Fruit fly (Drosophila melanogaster) ovary, adult (tissue): Measurements from ENCODE around the gene Sclp.

Experiments
- CG17801 ChIP-seq: fragments of 200-800 bp; optimal IDR thresholded peaks from 2 replicates; lab custom pipeline; 2019; ENCODE audit warnings: missing biosample characterization, mild to moderate bottlenecking, missing genetic modification characterization, moderate library complexity; ENCODE audit not compliant: partially characterized antibody

The Sclp gene

dm6 chrX:11924562-11924961 is at the start of gene Sclp:
Gene Sclp, minus strand, starts transcription at chrX:11924662.
- peak; percentile 7 for TF ChIP-seq CG17801 (GFP tag; lab: Kevin White, UChicago)

- TF ChIP-seq CG17801 (GFP tag; lab: Kevin White, UChicago): no peak
Measured at dm6 chrX:11930726-11931125, 6.3 kb upstream of the Sclp start, which contains the start of gene Pdzd8. Gene Pdzd8, minus strand, starts transcription at chrX:11930850.

dm6 chrX:11925213-11925612 is 751 bp upstream of the Sclp start:
- peak; percentile 16 for TF ChIP-seq CG17801 (GFP tag; lab: Kevin White, UChicago)

DNA sequence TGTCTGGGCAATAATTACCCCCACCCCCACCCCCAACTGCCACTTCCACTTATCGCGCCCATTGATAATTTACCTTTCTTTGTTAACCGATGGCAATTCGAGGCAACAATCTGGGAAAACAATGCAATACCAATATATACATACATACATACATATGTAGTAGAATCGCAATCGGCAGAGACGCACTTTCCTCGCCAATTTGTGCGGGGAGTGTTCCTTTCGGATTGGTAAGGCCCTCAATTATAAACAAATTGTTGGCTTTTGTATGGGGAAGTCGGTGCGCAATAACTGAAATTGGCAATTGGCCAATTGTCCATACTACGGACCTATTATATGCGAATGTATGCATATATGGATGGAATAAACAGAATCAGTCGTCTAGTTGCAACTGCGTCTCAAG is 764 bp downstream of the Sclp start:
- TF ChIP-seq CG17801 (GFP tag; lab: Kevin White, UChicago): no peak

- no peak for TF ChIP-seq CG17801 (GFP tag; lab: Kevin White, UChicago)
Measured at dm6 chrX:11922650-11923237, 1.7 kb downstream of the Sclp start.

- TF ChIP-seq CG17801 (GFP tag; lab: Kevin White, UChicago): peak; percentile 28
Measured at dm6 chrX:11920959-11921358, 3.5 kb downstream of the Sclp start.

DNA sequence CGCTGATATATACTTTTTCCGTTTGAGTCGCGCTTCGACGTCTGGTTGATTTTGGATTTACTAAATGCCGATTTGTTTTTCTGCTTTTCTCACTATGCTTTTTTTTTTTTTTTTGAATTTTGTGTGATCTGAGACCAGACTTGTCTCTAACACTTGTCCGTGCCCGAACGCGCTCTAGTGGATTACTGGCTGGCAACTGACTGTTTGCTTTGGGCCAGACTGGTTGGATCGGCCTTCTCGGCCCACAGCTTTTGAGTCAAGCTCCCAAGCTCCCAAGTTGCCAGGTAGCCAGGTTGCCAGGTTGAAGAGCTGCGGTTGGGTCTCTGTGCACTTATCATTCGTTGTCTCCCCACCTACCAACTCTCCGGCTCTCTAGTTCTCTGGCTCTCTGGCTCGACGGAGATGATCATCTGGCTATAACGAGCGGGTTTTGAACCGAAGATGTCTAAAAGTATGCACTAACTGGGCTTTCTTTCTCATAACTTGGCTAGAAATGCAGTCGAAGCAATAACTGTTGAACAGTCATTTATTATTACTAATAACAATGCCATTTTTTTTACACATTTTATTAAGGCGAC is 7.3 kb downstream of the Sclp start, which contains the start of gene pot:
Gene pot, minus strand, starts transcription at position 205 of the 578 bp plus-strand sequence.
- TF ChIP-seq CG17801 (GFP tag; lab: Kevin White, UChicago): peak; percentile 25

DNA sequence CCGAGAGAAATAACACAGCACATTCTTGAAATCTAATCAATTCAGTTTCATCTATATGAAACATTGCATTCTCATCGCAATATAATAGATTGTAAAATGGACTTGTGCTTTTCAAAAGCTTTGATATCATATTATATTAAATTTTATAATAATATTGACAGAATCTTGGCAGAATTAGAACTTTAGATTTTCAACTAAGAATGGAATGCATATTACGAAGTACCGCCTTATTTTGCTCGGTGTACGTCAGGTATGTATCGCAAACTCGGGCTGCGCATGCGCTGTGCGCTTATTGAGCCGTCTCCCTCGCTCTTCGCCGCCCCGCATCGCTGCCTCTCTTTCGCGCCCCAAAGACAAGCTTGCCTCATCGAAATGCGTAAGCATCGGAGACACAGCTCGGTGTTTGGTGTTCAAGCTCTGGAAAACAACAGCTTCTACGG is 9.3 kb downstream of the Sclp start:
- peak; percentile 35 for TF ChIP-seq CG17801 (GFP tag; lab: Kevin White, UChicago)

DNA sequence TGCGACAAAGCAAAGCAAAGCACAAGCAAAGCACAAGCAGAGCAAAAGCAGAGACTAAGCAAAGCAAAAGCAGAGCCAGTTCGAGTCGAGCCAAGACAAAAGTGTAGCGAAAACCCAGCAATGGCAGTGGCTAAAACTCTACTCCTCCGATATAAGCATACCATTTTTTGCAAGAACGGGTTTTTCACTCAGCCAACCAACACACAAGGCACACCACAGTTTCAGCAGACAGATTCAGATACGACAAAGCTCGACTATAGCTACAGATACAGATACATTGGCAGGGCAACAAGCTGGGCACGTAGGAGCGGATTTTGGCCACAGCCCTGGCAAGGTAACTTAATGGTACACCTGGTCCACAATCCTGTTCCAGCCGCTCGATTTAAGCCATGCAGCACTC is 10.9 kb downstream of the Sclp start:
- no peak for TF ChIP-seq CG17801 (GFP tag; lab: Kevin White, UChicago)

- peak; percentile 11 for TF ChIP-seq CG17801 (GFP tag; lab: Kevin White, UChicago)
Measured at dm6 chrX:11906818-11907281, 17.6 kb downstream of the Sclp start, which contains the start of gene CG43156. Gene CG43156, minus strand, starts transcription at chrX:11906868.

DNA sequence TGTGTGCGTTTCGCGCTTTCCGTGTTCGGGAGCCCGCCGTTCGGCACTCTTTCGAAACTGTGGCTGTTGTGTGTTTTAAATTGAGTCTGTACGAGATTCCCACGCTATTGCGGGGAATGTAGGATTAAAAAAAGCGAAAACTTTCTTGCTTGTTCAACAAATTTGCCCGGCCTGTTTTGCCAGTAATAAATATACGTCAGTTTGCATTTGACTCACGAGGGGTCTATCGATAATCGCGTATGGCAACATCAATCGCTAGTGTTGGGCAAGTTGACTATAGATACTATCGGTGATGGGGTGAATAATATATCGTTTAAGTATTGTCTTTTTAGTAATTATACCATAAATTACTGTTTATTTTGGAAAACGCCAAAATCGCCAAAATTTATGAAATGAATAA is 19.3 kb downstream of the Sclp start, which contains the start of gene Upf1:
Gene Upf1, minus strand, starts transcription at position 228 of the 400 bp plus-strand sequence.
- peak; percentile 57 for TF ChIP-seq CG17801 (GFP tag; lab: Kevin White, UChicago)

DNA sequence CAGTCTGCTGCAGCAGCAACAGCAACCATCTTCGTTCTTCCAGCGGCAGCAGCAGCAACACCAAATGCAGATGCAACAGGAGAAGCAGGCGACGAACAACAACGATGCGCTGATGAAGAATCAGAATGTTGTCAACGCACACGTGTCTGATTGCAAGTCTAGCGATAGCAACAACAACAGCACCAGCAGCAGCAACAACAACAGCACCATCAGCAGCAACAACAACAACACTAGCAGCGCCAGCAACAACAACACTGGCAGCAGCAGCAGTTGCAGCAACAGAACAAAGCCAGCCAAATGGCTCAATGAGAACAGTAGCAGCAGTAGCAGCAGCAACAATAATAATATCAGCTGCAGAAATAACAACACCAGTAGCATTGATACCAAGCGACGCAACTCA is 29.3 kb downstream of the Sclp start:
- TF ChIP-seq CG17801 (GFP tag; lab: Kevin White, UChicago): no peak

dm6 chrX:11894198-11894597 is 30.3 kb downstream of the Sclp start:
- no peak for TF ChIP-seq CG17801 (GFP tag; lab: Kevin White, UChicago)

DNA sequence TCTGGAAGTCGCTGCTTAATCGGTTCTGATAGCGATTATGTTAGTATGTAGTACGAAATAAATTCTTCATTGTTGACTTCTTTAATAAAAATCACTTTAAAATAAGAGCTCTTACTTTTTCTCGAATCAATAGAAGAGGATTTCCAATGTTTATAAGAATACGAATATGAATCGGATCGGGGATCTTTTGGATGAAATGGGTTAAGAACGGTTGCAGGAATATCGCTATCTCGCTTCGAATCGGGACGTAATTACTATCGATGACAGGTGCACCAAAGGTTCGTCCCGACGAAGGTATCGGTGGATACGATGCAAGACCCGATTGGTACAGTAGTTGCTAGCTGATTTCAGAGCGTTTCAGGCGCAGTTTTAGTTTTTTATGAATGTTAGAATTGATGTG is 30.8 kb downstream of the Sclp start, which contains the start of gene wisp:
Gene wisp, plus strand, starts transcription at position 301 of the 400 bp plus-strand sequence.
- no peak for TF ChIP-seq CG17801 (GFP tag; lab: Kevin White, UChicago)

dm6 chrX:11891682-11892179 is 32.7 kb downstream of the Sclp start, which contains the start of gene sicily:
Gene sicily, plus strand, starts transcription at chrX:11891732.
- TF ChIP-seq CG17801 (GFP tag; lab: Kevin White, UChicago): peak; percentile 42

DNA sequence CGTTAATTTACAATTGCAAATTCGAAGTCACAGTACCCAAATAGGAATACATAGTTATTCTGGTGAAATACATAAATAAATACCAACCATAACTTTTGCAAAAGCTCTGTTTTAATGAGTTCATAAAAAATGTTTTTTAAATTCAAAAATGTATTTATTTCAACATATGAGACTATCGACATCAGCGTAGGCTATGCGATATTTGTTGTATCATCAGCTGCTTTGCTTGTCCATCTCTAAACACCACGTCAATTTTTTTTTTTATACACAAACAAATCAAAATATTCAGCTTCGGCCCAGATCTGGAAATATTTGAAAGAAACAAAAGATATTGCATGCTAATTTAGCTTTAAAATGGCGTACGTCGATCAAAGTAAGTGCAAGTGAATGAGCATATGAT is 36.3 kb downstream of the Sclp start, which contains the start of gene CG1840:
Gene CG1840, plus strand, starts transcription at position 211 of the 400 bp plus-strand sequence.
- TF ChIP-seq CG17801 (GFP tag; lab: Kevin White, UChicago): peak; percentile 33
